Fruit fly (Drosophila melanogaster) S2 (cell line): ENCODE measurements around the gene Cpr64Ad.

Source experiments
- CG8478 ChIP-seq: fragments of >200 bp; optimal IDR thresholded peaks from 2 replicates; lab custom pipeline; 2018
- CTCF ChIP-seq, 2 experiments: fragments of >200 bp; optimal IDR thresholded peaks; 2 replicates each; lab custom pipeline; 2018

The Cpr64Ad gene

dm6 chr3L:4232227-4232626, 17.0 kb downstream of the Cpr64Ad start:
- TF ChIP-seq CG8478 (lab: Kevin White, UChicago): no peak
- TF ChIP-seq CTCF (optimal IDR thresholded peaks at IDR 0.05; lab: Kevin White, UChicago): no peak

- TF ChIP-seq CTCF (optimal IDR thresholded peaks at IDR 0.05; lab: Kevin White, UChicago) (no peak), CG8478 (lab: Kevin White, UChicago) (no peak)
These were observed 17.7 kb downstream of the Cpr64Ad start for dm6 chr3L:4232724-4233367.

- TF ChIP-seq CTCF (optimal IDR thresholded peaks at IDR 0.05; lab: Kevin White, UChicago) (no peak), CG8478 (lab: Kevin White, UChicago) (peak; percentile 76)
These were observed 18.6 kb downstream of the Cpr64Ad start for dm6 chr3L:4233603-4234277.

DNA sequence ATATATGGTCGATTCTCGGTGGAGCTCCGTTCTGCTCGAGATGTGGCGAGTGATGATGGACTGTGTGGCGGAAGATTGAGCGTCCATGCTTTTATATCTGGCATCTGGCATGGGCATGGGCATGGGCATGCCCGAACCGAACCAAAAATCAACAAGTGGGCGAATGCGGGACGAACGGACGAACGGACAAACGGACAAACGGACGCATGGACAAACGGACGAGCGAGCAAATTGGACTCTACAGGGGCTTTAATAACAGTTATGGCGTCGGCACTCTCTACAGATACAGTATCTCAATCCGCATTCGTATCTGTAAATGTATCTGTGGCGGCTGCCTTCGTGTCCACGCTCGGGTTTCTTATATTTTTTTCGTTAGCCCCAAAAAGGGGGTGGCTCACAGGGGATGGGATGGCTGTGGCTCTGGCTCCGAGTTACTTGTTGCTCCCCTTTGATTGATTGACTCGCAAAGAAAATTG, 21.0 kb downstream of the Cpr64Ad start, which contains the start of gene ImpL2:
Gene ImpL2 (minus strand): TSS at position 51 of the 476 bp plus-strand sequence.
- no peak for TF ChIP-seq CTCF (optimal IDR thresholded peaks at IDR 0.05; lab: Kevin White, UChicago)
- no peak for TF ChIP-seq CG8478 (lab: Kevin White, UChicago)

- TF ChIP-seq CTCF (optimal IDR thresholded peaks at IDR 0.05; lab: Kevin White, UChicago): no peak
- no peak for TF ChIP-seq CG8478 (lab: Kevin White, UChicago)
These were observed 23.0 kb downstream of the Cpr64Ad start for dm6 chr3L:4238195-4238594.

- TF ChIP-seq CTCF (optimal IDR thresholded peaks at IDR 0.05; lab: Kevin White, UChicago): peak; percentile 89 to 94
- no peak for TF ChIP-seq CG8478 (lab: Kevin White, UChicago)
These were observed 24.5 kb downstream of the Cpr64Ad start, which contains the start of gene Sqor for dm6 chr3L:4239442-4240322. Gene Sqor (plus strand): TSS chr3L:4240173.

DNA sequence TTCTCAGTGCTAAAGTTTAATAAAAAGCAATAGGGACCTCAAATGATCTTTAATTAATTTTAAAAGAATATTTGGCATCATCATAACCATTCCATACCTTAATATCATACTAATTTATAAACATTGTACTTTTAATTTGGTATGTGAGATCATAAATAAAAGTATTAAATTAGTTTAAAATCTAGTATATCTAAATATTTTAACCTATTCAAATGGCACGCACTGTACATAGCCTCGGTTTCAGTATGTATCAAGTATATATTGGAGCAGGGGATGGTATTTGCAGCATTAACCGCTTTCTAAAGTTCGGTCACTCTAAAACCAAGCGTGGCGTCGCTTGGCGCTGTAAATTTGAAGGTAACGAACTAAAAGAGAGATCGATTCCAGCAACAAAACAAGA, 27.2 kb downstream of the Cpr64Ad start, which contains the start of gene pav:
Gene pav (plus strand): TSS at position 307 of the 400 bp plus-strand sequence.
- TF ChIP-seq CG8478 (lab: Kevin White, UChicago): no peak
- no peak for TF ChIP-seq CTCF (optimal IDR thresholded peaks at IDR 0.05; lab: Kevin White, UChicago)

dm6 chr3L:4252121-4252861, 37.1 kb downstream of the Cpr64Ad start:
- no peak for TF ChIP-seq CG8478 (lab: Kevin White, UChicago)
- no peak for TF ChIP-seq CTCF (optimal IDR thresholded peaks at IDR 0.05; lab: Kevin White, UChicago)

DNA sequence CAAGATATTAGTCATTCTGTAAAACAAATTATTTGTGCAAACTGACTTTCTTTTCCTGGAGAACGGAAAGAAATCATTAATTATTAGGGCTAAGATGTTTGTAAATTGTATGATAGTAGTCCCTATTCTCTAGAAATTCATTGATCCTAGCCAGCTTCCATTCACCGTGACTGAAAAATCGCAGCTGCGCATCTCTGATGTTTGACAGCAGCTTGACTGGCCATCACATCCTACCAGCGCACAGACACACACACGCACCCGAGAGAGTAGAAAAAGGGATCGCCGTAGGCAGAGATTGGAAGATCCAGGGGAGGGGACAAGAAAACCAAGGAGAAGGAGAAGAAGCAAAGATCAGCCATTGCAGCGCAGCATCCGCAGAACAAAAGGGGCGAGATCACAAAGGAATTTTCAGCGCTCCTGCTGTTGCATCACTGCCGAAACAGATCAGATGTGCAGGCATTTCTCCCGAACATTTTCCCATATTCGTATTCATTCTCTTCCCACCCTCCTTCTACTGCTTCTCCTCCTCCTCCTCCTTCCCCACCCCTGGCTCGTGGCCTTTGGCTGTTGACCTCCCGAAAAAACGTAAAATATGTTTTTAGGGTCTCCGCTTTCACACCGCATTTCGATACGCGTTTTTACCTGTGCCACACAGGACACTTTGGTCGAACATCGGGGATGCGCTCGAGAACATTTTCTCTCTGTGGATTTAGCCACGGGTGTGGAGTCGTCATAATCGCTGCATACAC, 37.9 kb downstream of the Cpr64Ad start:
- TF ChIP-seq CTCF (optimal IDR thresholded peaks at IDR 0.05; lab: Kevin White, UChicago): no peak
- no peak for TF ChIP-seq CG8478 (lab: Kevin White, UChicago)

DNA sequence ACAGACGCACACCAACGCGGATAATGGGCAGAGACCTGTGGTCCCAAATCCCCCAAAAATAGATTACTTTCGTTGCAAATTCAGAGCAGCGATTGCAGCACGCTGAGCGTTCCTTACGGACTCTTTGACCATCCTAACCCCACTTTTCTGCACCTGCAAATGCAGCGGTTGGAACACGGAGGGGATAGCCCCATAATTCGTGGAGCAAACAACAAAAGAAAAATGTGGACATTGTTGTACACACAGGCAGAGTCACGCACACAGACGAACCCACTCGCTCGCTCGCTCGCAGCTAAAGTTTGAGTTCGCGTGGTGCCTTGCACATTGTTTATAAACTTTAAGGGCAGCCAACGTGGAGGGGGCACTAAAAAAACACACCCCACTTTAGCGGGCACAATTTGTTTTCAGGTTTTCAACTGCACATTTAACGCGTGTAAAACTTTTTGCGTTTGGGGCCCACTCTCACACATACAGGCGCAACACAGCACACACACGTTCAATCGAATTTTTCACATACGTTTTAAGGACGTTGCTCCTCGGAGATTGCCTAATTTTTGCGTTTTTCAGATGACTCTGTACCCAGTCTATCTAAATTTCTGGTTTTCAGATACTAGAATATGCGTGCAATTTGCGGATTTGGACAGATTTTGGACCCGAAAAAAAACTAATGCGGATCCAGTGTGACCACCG, 38.6 kb downstream of the Cpr64Ad start:
- TF ChIP-seq CTCF (optimal IDR thresholded peaks at IDR 0.05; lab: Kevin White, UChicago): no peak
- TF ChIP-seq CG8478 (lab: Kevin White, UChicago): no peak

DNA sequence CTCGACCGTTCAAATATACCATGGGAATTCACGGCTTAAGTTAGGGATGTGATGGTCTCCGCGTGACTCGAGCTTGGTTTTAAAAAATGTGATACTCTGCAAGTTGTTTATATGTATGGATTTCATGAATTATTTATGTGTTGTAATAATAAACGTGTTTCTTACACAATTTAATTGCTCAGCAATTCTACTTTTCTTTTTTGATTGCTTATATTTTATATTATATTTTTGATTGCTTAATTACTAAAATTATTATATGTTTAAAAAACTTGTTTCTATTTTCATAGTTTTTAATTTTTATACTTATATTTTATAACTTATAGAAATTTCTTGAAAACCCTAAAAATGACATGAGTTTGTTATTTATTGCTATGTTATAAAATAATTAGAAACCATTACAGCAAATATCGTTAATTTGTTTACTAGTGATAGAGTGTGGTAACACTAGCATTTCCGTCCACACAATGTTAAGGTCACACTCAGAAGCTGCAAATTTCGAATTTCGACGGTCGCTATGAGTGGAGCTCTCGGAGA, 39.2 kb downstream of the Cpr64Ad start, which contains the start of the genes ago and CG1265:
Gene ago (minus strand): TSS at position 6 of the 534 bp plus-strand sequence.
Gene CG1265 (plus strand): TSS at position 476 of the 534 bp plus-strand sequence.
- no peak for TF ChIP-seq CG8478 (lab: Kevin White, UChicago)
- TF ChIP-seq CTCF (optimal IDR thresholded peaks at IDR 0.05; lab: Kevin White, UChicago): no peak

DNA sequence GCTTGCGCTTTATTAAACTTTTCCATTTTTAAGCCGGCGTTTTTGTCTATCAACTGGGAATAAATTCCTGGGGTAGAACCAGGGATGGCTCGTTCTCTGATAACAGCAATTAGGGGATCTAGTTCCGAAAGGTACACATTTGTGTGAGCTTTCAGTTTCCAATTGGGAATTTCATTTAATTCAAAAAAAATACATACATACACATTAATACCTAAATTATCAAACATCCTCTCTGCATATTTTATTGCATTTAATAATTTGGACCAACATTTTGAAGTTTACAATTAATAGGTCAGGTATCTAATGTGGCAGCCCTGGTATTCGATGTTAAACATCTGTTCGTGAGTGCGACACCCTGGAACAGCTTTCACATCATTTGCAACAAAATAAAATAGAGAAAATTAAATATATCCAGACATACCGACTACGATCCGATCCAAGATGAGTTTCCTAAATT, 44.0 kb downstream of the Cpr64Ad start, which contains the start of the genes CG15011 and CG1309:
Gene CG15011 (minus strand): TSS at position 51 of the 457 bp plus-strand sequence.
Gene CG1309 (plus strand): TSS at position 329 of the 457 bp plus-strand sequence.
- TF ChIP-seq CTCF (optimal IDR thresholded peaks at IDR 0.05; lab: Kevin White, UChicago): peak in 1 of 2 experiments; percentile 2
- TF ChIP-seq CG8478 (lab: Kevin White, UChicago): no peak
